Worm (Caenorhabditis elegans) whole organism, late embryonic: ENCODE data around the gene srx-113.

Experiments used
- C08G9.2 ChIP-seq: sonication (generic microtip); optimal IDR thresholded peaks from 2 replicates; lab custom pipeline; 2016; ENCODE audit warnings: mild to moderate bottlenecking, missing genetic modification characterization, moderate library complexity, missing compliant biosample characterization
- C38D4.7 ChIP-seq: fragments of 200-800 bp; sonication (Bioruptor generic); optimal IDR thresholded peaks from 2 replicates; lab custom pipeline; 2018; ENCODE audit warnings: mild to moderate bottlenecking, missing genetic modification characterization, moderate library complexity, missing compliant biosample characterization
- K09A11.1 ChIP-seq: sonication (generic microtip); optimal IDR thresholded peaks from 2 replicates; lab custom pipeline; 2017; ENCODE audit warnings: antibody characterized with exemption, mild to moderate bottlenecking, missing genetic modification characterization, missing compliant biosample characterization; ENCODE audit not compliant: insufficient read depth
- ahr-1 ChIP-seq: sonication (generic microtip); optimal IDR thresholded peaks from 2 replicates; lab custom pipeline; 2016; ENCODE audit warnings: missing genetic modification characterization, missing compliant biosample characterization
- ama-1 ChIP-seq: fragments of 150-350 bp; optimal IDR thresholded peaks from 2 replicates; lab custom pipeline; 2014
- ceh-14 ChIP-seq: sonication (generic microtip); optimal IDR thresholded peaks from 2 replicates; lab custom pipeline; 2016; ENCODE audit warnings: missing genotype, missing genetic modification characterization, missing compliant biosample characterization
- ceh-18 ChIP-seq: sonication (generic microtip); optimal IDR thresholded peaks from 2 replicates; lab custom pipeline; 2016; ENCODE audit warnings: missing genetic modification characterization, missing compliant biosample characterization
- ceh-2 ChIP-seq: sonication (generic microtip); optimal IDR thresholded peaks from 2 replicates; lab custom pipeline; 2016; ENCODE audit warnings: missing genotype, missing genetic modification characterization, missing compliant biosample characterization
- ceh-24 ChIP-seq: sonication (generic microtip); optimal IDR thresholded peaks from 2 replicates; lab custom pipeline; 2016; ENCODE audit warnings: mild to moderate bottlenecking, missing genetic modification characterization, missing compliant biosample characterization
- ceh-34 ChIP-seq: sonication (generic microtip); optimal IDR thresholded peaks from 2 replicates; lab custom pipeline; 2016; ENCODE audit warnings: mild to moderate bottlenecking, missing genetic modification characterization, missing compliant biosample characterization
- ceh-45 ChIP-seq: fragments of 200-800 bp; sonication (Bioruptor generic); IDR thresholded peaks from 2 replicates; pipeline ENCODE4 v1.3.6; 2022; ENCODE audit warnings: missing genetic modification reagents, missing genetic modification characterization, missing compliant biosample characterization
- ceh-48 ChIP-seq: sonication (generic microtip); optimal IDR thresholded peaks from 2 replicates; lab custom pipeline; 2016; ENCODE audit warnings: missing genetic modification characterization, inconsistent platforms, missing compliant biosample characterization
- che-1 ChIP-seq: sonication (generic microtip); optimal IDR thresholded peaks from 2 replicates; lab custom pipeline; 2016; ENCODE audit warnings: mild to moderate bottlenecking, missing genetic modification characterization, missing compliant biosample characterization
- dmd-4 ChIP-seq: sonication (generic microtip); optimal IDR thresholded peaks from 2 replicates; lab custom pipeline; 2016; ENCODE audit warnings: borderline replicate concordance, missing genetic modification characterization, missing compliant biosample characterization
- elt-2 ChIP-seq: sonication (generic microtip); optimal IDR thresholded peaks from 2 replicates; lab custom pipeline; 2016; ENCODE audit warnings: missing genetic modification reagents, missing genetic modification characterization, missing compliant biosample characterization
- eyg-1 ChIP-seq: sonication (generic microtip); optimal IDR thresholded peaks from 2 replicates; lab custom pipeline; 2016; ENCODE audit warnings: missing genotype, missing genetic modification characterization, missing compliant biosample characterization
- hlh-13 ChIP-seq: fragments of 200-800 bp; sonication (Bioruptor generic); optimal IDR thresholded peaks from 2 replicates; lab custom pipeline; 2018; ENCODE audit warnings: mild to moderate bottlenecking, missing genetic modification characterization, missing compliant biosample characterization
- hlh-30 ChIP-seq: sonication (generic microtip); optimal IDR thresholded peaks from 2 replicates; lab custom pipeline; 2017; ENCODE audit warnings: antibody characterized with exemption, missing genetic modification characterization, missing compliant biosample characterization; ENCODE audit not compliant: insufficient read depth
- hlh-8 ChIP-seq: sonication (generic microtip); optimal IDR thresholded peaks from 2 replicates; lab custom pipeline; 2016; ENCODE audit warnings: missing genotype, missing genetic modification characterization, missing compliant biosample characterization
- lin-11 ChIP-seq: fragments of 200-800 bp; sonication (Bioruptor generic); optimal IDR thresholded peaks from 2 replicates; lab custom pipeline; 2018; ENCODE audit warnings: mild to moderate bottlenecking, missing genetic modification characterization, missing compliant biosample characterization
- mec-3 ChIP-seq: sonication (generic microtip); optimal IDR thresholded peaks from 2 replicates; lab custom pipeline; 2016; ENCODE audit warnings: borderline replicate concordance, missing genetic modification characterization, missing compliant biosample characterization
- nhr-11 ChIP-seq: fragments of 150-350 bp; optimal IDR thresholded peaks from 2 replicates; lab custom pipeline; 2014; ENCODE audit warnings: missing biosample characterization, missing genetic modification characterization
- nhr-232 ChIP-seq: sonication (generic microtip); optimal IDR thresholded peaks from 2 replicates; lab custom pipeline; 2016; ENCODE audit warnings: missing genetic modification characterization, missing compliant biosample characterization
- npax-4 ChIP-seq: sonication (generic microtip); optimal IDR thresholded peaks from 2 replicates; lab custom pipeline; 2016; ENCODE audit warnings: missing genetic modification characterization, missing compliant biosample characterization
- pax-1 ChIP-seq: fragments of 150-350 bp; optimal IDR thresholded peaks from 2 replicates; lab custom pipeline; 2014; ENCODE audit warnings: missing biosample characterization, missing genetic modification characterization
- pha-2 ChIP-seq: sonication (generic microtip); optimal IDR thresholded peaks from 2 replicates; lab custom pipeline; 2017; ENCODE audit warnings: mild to moderate bottlenecking, missing genetic modification characterization, missing compliant biosample characterization
- ref-2 ChIP-seq: sonication (generic microtip); optimal IDR thresholded peaks from 2 replicates; lab custom pipeline; 2016; ENCODE audit warnings: missing genetic modification characterization, missing compliant biosample characterization
- rnt-1 ChIP-seq: sonication (generic microtip); optimal IDR thresholded peaks from 2 replicates; lab custom pipeline; 2016; ENCODE audit warnings: missing genetic modification characterization, missing compliant biosample characterization
- sox-4 ChIP-seq: sonication (generic microtip); optimal IDR thresholded peaks from 2 replicates; lab custom pipeline; 2017; ENCODE audit warnings: mild to moderate bottlenecking, missing genetic modification characterization, inconsistent platforms, missing compliant biosample characterization
- unc-3 ChIP-seq, 2 experiments: fragments of 200-800 bp in 1 of 2; sonication (Bioruptor generic) in 1 of 2; sonication (generic microtip) in 1 of 2; conservative IDR thresholded peaks in 1 of 2; optimal IDR thresholded peaks in 1 of 2; 2 replicates each; pipeline versions ENCODE4 v1.3.6 to Lab custom; 2016 to 2022; ENCODE audit warnings: missing compliant biosample characterization in 2 of 2, missing genetic modification characterization in 2 of 2, missing genetic modification reagents in 1 of 2
- unc-42 ChIP-seq: sonication (generic microtip); optimal IDR thresholded peaks from 2 replicates; lab custom pipeline; 2016; ENCODE audit warnings: missing genotype, missing genetic modification characterization, missing compliant biosample characterization
- unc-86 ChIP-seq: sonication (generic microtip); optimal IDR thresholded peaks from 2 replicates; lab custom pipeline; 2016; ENCODE audit warnings: missing genetic modification characterization, missing compliant biosample characterization
- zip-5 ChIP-seq: sonication (generic microtip); optimal IDR thresholded peaks from 2 replicates; lab custom pipeline; 2016; ENCODE audit warnings: missing genetic modification characterization, missing compliant biosample characterization
- ztf-16 ChIP-seq: sonication (generic microtip); optimal IDR thresholded peaks from 2 replicates; lab custom pipeline; 2017; ENCODE audit warnings: missing genetic modification characterization, missing compliant biosample characterization

The srx-113 gene

ce11 chrV:12632048-12632447 lies at the start of gene srx-113:
TSS of gene srx-113 (minus strand) at chrV:12632148.
- TF ChIP-seq pha-2 (tag; lab: Kevin White, UChicago), result no peak
- TF ChIP-seq dmd-4 (tag; lab: Kevin White, UChicago), result no peak
- no peak for TF ChIP-seq rnt-1 (tag; lab: Kevin White, UChicago)
- TF ChIP-seq ceh-14 (tag; lab: Kevin White, UChicago), result no peak
- TF ChIP-seq hlh-8 (tag; lab: Kevin White, UChicago), result no peak
- TF ChIP-seq lin-11 (tag; lab: Kevin White, UChicago), result no peak
- no peak for TF ChIP-seq unc-42 (tag; lab: Kevin White, UChicago)
- TF ChIP-seq ceh-45 (GFP tag; lab: Robert Waterston, UW), result no peak
- no peak for TF ChIP-seq ceh-48

ce11 chrV:12679807-12680206 lies 47.9 kb upstream of the srx-113 start, which contains the start of gene frpr-15:
TSS of gene frpr-15 (plus strand) at chrV:12680107.
- no peak for TF ChIP-seq ceh-24 (tag; lab: Kevin White, UChicago)
- TF ChIP-seq ahr-1, result no peak
- no peak for TF ChIP-seq C38D4.7 (GFP tag; lab: Kevin White, UChicago)
- no peak for TF ChIP-seq ceh-18
- no peak for TF ChIP-seq ama-1 (lab: Kevin White, UChicago)
- no peak for TF ChIP-seq nhr-11 (tag; lab: Kevin White, UChicago)
- no peak for TF ChIP-seq hlh-30 (tag; lab: Kevin White, UChicago)
- TF ChIP-seq eyg-1 (tag; lab: Kevin White, UChicago), result no peak
- no peak for TF ChIP-seq pax-1

DNA sequence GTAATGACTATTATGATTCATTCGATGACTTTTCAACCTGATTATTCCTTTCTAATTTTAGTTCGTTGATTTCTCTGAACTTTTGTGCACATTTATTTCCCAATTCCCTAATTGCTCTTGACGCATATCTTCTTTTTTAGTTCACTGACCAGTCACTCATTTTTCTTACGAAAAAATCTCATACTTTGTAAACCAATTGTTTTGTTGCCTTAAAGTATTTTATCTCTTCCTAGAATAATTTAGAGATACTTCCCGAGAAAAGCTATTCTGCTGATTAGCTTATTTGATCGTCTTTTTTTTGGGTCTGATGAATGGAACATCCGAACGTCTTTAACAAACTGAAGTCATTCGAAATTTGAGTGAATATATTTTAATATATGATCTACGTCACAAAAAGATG lies 47.3 kb upstream of the srx-113 start:
- TF ChIP-seq unc-42 (tag; lab: Kevin White, UChicago) (no peak), ahr-1 (no peak), ceh-2 (tag; lab: Kevin White, UChicago) (no peak), zip-5 (tag; lab: Kevin White, UChicago) (no peak), hlh-13 (GFP tag; lab: Kevin White, UChicago) (no peak), elt-2 (no peak), pha-2 (tag; lab: Kevin White, UChicago) (no peak), ceh-45 (GFP tag; lab: Robert Waterston, UW) (no peak), K09A11.1 (no peak), sox-4 (tag; lab: Kevin White, UChicago) (no peak), che-1 (tag; lab: Kevin White, UChicago) (no peak), nhr-232 (tag; lab: Kevin White, UChicago) (no peak), mec-3 (tag; lab: Kevin White, UChicago) (no peak)

DNA sequence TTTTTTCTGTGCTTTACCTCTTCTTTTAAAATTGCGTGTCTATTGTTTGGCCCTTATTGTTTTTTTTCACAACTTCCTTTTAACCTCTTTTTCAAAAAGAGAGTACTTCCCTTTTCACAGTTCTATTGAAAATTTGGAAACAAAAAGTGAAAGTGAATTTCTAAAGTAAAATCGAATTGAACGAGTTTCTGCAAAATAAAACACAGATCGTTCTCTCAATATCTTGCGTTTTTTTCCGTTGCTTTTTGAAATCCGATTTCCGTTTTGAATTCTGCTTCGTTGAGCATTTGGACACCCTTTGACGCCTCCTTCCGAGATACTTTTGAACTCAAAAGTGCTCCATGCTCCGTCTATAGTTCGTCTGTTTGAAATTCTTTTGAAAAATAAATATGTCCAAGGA lies 44.4 kb upstream of the srx-113 start:
- TF ChIP-seq ceh-45 (GFP tag; lab: Robert Waterston, UW) (no peak), pax-1 (no peak), ztf-16 (tag; lab: Kevin White, UChicago) (no peak), ahr-1 (no peak), nhr-232 (tag; lab: Kevin White, UChicago) (no peak)

DNA sequence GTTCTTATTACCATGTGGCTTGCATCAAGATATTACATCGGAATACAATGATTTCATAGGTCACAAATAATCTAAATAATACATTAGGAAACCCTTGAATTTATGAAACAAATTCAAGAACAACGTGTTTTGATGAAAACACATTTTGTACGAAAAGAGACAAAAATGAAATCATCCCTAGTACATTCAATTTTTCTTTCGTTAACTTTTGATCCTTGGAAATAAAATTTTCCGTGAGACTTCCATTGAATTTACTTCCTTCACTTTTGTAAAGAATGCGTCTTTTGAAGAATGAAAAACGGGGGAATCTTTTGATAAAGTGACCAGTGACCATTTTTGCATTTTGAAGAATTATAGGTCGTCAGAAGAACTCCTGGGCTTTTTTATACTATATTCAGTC lies 41.8 kb upstream of the srx-113 start:
- no peak for TF ChIP-seq hlh-30 (tag; lab: Kevin White, UChicago)
- TF ChIP-seq mec-3 (tag; lab: Kevin White, UChicago), result no peak
- no peak for TF ChIP-seq ceh-18
- no peak for TF ChIP-seq sox-4 (tag; lab: Kevin White, UChicago)
- TF ChIP-seq unc-86 (tag; lab: Kevin White, UChicago), result no peak
- TF ChIP-seq, all 69 proteins: peak for 0

DNA sequence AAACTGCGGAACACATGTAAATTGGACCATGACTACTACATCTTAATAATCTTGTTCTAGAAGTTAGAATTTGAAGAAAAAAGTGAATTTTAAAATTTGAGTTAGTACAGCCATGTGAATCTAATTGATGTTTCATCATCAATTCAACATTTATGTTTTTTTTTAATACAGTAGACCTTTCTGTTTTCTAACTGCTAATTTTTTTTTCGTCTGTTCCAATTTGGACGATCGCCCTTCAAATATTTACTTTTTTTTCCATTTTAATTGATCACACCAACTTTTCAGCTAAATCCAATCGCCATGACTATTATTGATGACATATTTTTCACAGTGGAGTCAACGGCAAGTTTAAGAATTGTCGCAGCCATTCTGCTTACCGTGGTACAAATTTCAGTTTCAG lies 38.7 kb upstream of the srx-113 start, which contains the start of gene srx-116:
Gene srx-116, plus strand, starts transcription at position 301 of the 400 bp plus-strand sequence.
- TF ChIP-seq npax-4 (tag; lab: Kevin White, UChicago) (no peak), unc-42 (tag; lab: Kevin White, UChicago) (no peak), eyg-1 (tag; lab: Kevin White, UChicago) (no peak), dmd-4 (tag; lab: Kevin White, UChicago) (no peak), lin-11 (tag; lab: Kevin White, UChicago) (no peak), nhr-11 (tag; lab: Kevin White, UChicago) (no peak), ceh-34 (tag; lab: Kevin White, UChicago) (no peak), ahr-1 (no peak), ref-2 (tag; lab: Kevin White, UChicago) (no peak), unc-3 (GFP tag; conservative IDR thresholded peaks at IDR 0.05; lab: Robert Waterston, UW) (no peak), unc-3 (tag; optimal IDR thresholded peaks at IDR 0.05; lab: Kevin White, UChicago) (no peak), C08G9.2 (tag; lab: Kevin White, UChicago) (no peak)
